Fruit fly (Drosophila melanogaster) whole organism, adult: ENCODE measurements around the gene Pdcd4.

Source experiments
- CG11617 ChIP-seq: fragments of 200-800 bp; sonication (Bioruptor generic); optimal IDR thresholded peaks from 2 replicates; lab custom pipeline; 2017; ENCODE audit warnings: mild to moderate bottlenecking, missing biosample characterization, missing genetic modification reagents, missing genetic modification characterization
- CG12768 ChIP-seq: fragments of 200-800 bp; sonication (Bioruptor generic); optimal IDR thresholded peaks from 2 replicates; lab custom pipeline; 2017; ENCODE audit warnings: missing biosample characterization, missing genetic modification characterization, mild to moderate bottlenecking, moderate library complexity, missing genetic modification reagents
- CG1620 ChIP-seq: fragments of 200-800 bp; sonication (Bioruptor generic); optimal IDR thresholded peaks from 2 replicates; lab custom pipeline; 2016; ENCODE audit warnings: missing biosample characterization, missing genetic modification characterization
- CG33017 ChIP-seq: fragments of 200-800 bp; sonication (Bioruptor generic); optimal IDR thresholded peaks from 2 replicates; lab custom pipeline; 2018; ENCODE audit warnings: missing biosample characterization, mild to moderate bottlenecking, missing genetic modification characterization, moderate library complexity
- CG7045 ChIP-seq: fragments of 200-800 bp; sonication (Bioruptor generic); optimal IDR thresholded peaks from 2 replicates; lab custom pipeline; 2017; ENCODE audit warnings: missing biosample characterization, mild to moderate bottlenecking, missing genetic modification characterization
- Clk ChIP-seq: fragments of 200-800 bp; sonication (Bioruptor generic); optimal IDR thresholded peaks from 2 replicates; lab custom pipeline; 2017; ENCODE audit warnings: missing biosample characterization, missing genetic modification characterization
- Crg-1 ChIP-seq: fragments of 200-800 bp; sonication (Bioruptor generic); optimal IDR thresholded peaks from 2 replicates; lab custom pipeline; 2016; ENCODE audit warnings: missing biosample characterization, missing genetic modification characterization
- Mnt ChIP-seq: fragments of 200-800 bp; sonication (Bioruptor generic); optimal IDR thresholded peaks from 2 replicates; lab custom pipeline; 2016; ENCODE audit warnings: missing biosample characterization, mild to moderate bottlenecking, missing genetic modification characterization
- cic ChIP-seq: fragments of 200-800 bp; sonication (Bioruptor generic); optimal IDR thresholded peaks from 2 replicates; lab custom pipeline; 2017; ENCODE audit warnings: missing biosample characterization, mild to moderate bottlenecking, missing genetic modification characterization, moderate library complexity
- cnc ChIP-seq, 2 experiments: fragments of >200 bp; optimal IDR thresholded peaks; 2 replicates each; lab custom pipeline; 2017
- kay ChIP-seq: fragments of 200-800 bp; sonication (Bioruptor generic); peaks from one replicate; lab custom pipeline; 2016; ENCODE audit warnings: missing biosample characterization, missing genetic modification characterization, borderline replicate concordance
- ovo ChIP-seq: fragments of 200-800 bp; sonication (Bioruptor generic); optimal IDR thresholded peaks from 2 replicates; lab custom pipeline; 2016; ENCODE audit warnings: missing biosample characterization, missing genetic modification characterization
- tj ChIP-seq: fragments of 200-800 bp; sonication (Bioruptor generic); optimal IDR thresholded peaks from 3 replicates; lab custom pipeline; 2017; ENCODE audit warnings: missing biosample characterization, mild to moderate bottlenecking, missing genetic modification characterization, moderate library complexity

- TF ChIP-seq CG33017 (tag; lab: Kevin White, UChicago) = no peak
- no peak for TF ChIP-seq kay (GFP tag; lab: Kevin White, UChicago)
- TF ChIP-seq CG11617 (GFP tag; lab: Kevin White, UChicago) = no peak
- TF ChIP-seq cic (GFP tag; lab: Kevin White, UChicago) = no peak
- no peak for TF ChIP-seq ovo (GFP tag; lab: Kevin White, UChicago)
- no peak for TF ChIP-seq Clk (GFP tag; lab: Kevin White, UChicago)
- TF ChIP-seq Crg-1 = no peak
- TF ChIP-seq Mnt (GFP tag; lab: Kevin White, UChicago) = no peak
- no peak for TF ChIP-seq cnc (optimal IDR thresholded peaks at IDR 0.05; lab: Kevin White, UChicago)
- no peak for TF ChIP-seq CG7045 (GFP tag; lab: Kevin White, UChicago)
- TF ChIP-seq tj = no peak
- TF ChIP-seq CG1620 (GFP tag; lab: Kevin White, UChicago) = no peak
- TF ChIP-seq CG12768 = no peak
Observed at dm6 chrX:13804398-13804797, 49.2 kb upstream of the Pdcd4 start.
